Worm (Caenorhabditis elegans) whole organism, L1 larva: ENCODE measurements around the gene B0457.2.
A peak's percentile ranks its signal among the peaks of the same experiment; 100 is the strongest.

Source experiments
- elt-3 ChIP-seq, 6 experiments: fragments of 150-350 bp in 1 of 6; sonication (generic microtip); optimal IDR thresholded peaks; 2 replicates each; lab custom pipeline; 2017 to 2018; ENCODE audit warnings: missing biosample characterization in 6 of 6, missing genetic modification characterization in 6 of 6, inconsistent platforms in 1 of 6
- lin-35 ChIP-seq, 2 experiments: fragments of 150-350 bp; optimal IDR thresholded peaks; 2 replicates each; lab custom pipeline; 2014; ENCODE audit warnings: missing biosample characterization in 2 of 2, missing genetic modification characterization in 2 of 2, missing genetic modification reagents in 2 of 2
- lir-3 ChIP-seq: sonication (generic microtip); optimal IDR thresholded peaks from 2 replicates; lab custom pipeline; 2016; ENCODE audit warnings: mild to moderate bottlenecking, missing genetic modification characterization, moderate library complexity, missing compliant biosample characterization; ENCODE audit not compliant: poor library complexity
- nhr-12 ChIP-seq: sonication (generic microtip); optimal IDR thresholded peaks from 2 replicates; lab custom pipeline; 2017; ENCODE audit warnings: missing biosample characterization, missing genetic modification characterization
- pag-3 ChIP-seq: sonication (generic microtip); optimal IDR thresholded peaks from 2 replicates; lab custom pipeline; 2017; ENCODE audit warnings: missing genetic modification characterization, mild to moderate bottlenecking, missing compliant biosample characterization, antibody characterized with exemption, borderline replicate concordance; ENCODE audit not compliant: insufficient read depth
- unc-86 ChIP-seq: sonication (generic microtip); optimal IDR thresholded peaks from 2 replicates; lab custom pipeline; 2016; ENCODE audit warnings: missing genetic modification characterization, missing compliant biosample characterization

DNA sequence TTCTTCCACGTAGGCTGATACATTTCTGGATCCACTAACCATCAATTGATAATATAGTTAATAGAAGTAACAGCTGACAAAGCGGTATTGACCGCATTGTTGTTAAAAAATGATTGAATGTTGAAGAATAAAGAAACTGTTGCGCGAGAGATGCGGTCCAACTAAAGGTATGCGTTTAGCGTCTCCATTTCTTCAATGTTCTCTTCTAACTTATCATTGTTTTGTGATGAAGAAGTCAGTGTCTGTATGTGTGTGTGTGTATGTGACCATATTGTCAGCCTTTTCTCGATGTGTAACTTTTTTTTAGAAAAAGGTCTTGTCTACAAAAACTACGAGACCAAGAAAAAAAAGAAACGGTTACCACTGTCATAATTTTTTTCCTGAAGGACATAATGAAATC lies at the start of gene B0457.2:
- no peak for TF ChIP-seq lin-35 (GFP tag; optimal IDR thresholded peaks at IDR 0.05; lab: Kevin White, UChicago)
- TF ChIP-seq lir-3 = no peak
- peak in 1 of 6 experiments; percentile 5 for TF ChIP-seq elt-3 (tag; optimal IDR thresholded peaks at IDR 0.05; lab: Kevin White, UChicago)
- TF ChIP-seq unc-86 = no peak
- TF ChIP-seq nhr-12 = no peak
- TF ChIP-seq pag-3 (tag; lab: Kevin White, UChicago) = no peak
